ENCODE assay signal across 5 fruit fly cellular contexts in the genomic region with DNA sequence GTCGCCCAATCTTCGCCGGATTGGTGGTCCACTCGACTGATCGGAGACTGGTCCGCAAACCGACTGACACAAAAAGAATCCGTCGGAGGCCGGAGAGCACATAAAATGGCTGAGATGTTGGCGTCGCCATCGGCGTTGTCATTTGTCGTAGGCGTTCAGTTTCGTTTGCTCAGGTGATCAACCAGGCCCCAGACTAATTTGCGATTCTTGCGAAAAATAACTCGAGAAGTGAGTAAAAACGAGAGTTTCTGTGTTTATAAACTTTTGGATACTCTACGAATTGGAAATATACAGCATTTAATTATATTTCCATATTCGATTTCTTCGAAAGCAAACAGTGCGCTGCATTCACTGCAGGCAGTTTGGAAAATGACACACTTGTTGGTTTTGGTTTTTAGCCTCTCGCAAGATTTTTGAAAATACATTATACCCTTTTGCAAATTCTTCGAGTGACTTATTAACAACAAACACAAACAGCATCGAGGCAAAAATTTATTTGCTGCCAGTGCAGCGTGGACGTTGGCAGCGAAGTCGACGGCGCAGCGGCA.
TF ChIP-seq lines count a peak whose summit lies in the region.

A gene (minus strand): TSS at position 51 of the 548 bp plus-strand sequence.

- TF ChIP-seq CTCF in whole organism, embryonic (GFP tag; optimal IDR thresholded peaks at IDR 0.05; lab: Kevin White, UChicago) = no peak

TF ChIP-seq in whole organism, adult, 20 proteins besides CTCF, POLR2A, EP300 and RAD21 (continues in another document):
- peak; percentile 15 for TF ChIP-seq kay (GFP tag; lab: Kevin White, UChicago; ENCODE audit: borderline replicate concordance)
- no peak for TF ChIP-seq ovo (GFP tag; optimal IDR thresholded peaks at IDR 0.05; lab: Kevin White, UChicago)
- no peak for TF ChIP-seq CG12768 (GFP tag; optimal IDR thresholded peaks at IDR 0.05; lab: Kevin White, UChicago)
- TF ChIP-seq Crg-1 (GFP tag; optimal IDR thresholded peaks at IDR 0.05; lab: Kevin White, UChicago) = no peak
- TF ChIP-seq cic (GFP tag; optimal IDR thresholded peaks at IDR 0.05; lab: Kevin White, UChicago) = no peak
- TF ChIP-seq CG14711 (tag; optimal IDR thresholded peaks at IDR 0.05; lab: Kevin White, UChicago) = no peak
- TF ChIP-seq CG5204 (GFP tag; optimal IDR thresholded peaks at IDR 0.05; lab: Kevin White, UChicago) = no peak
- peak; percentile 4 for TF ChIP-seq tj (GFP tag; optimal IDR thresholded peaks at IDR 0.05; lab: Kevin White, UChicago)
- TF ChIP-seq CG7045 (GFP tag; optimal IDR thresholded peaks at IDR 0.05; lab: Kevin White, UChicago) = peak; percentile 11
- TF ChIP-seq CG11617 (GFP tag; optimal IDR thresholded peaks at IDR 0.05; lab: Kevin White, UChicago) = no peak
- TF ChIP-seq cnc (optimal IDR thresholded peaks at IDR 0.05; lab: Kevin White, UChicago) = no peak
- TF ChIP-seq bab1 (GFP tag; optimal IDR thresholded peaks at IDR 0.05; lab: Kevin White, UChicago) = no peak
- TF ChIP-seq Clk (GFP tag; optimal IDR thresholded peaks at IDR 0.05; lab: Kevin White, UChicago) = no peak
- TF ChIP-seq toe (GFP tag; optimal IDR thresholded peaks at IDR 0.05; lab: Kevin White, UChicago) = no peak
- TF ChIP-seq CG1620 (GFP tag; optimal IDR thresholded peaks at IDR 0.05; lab: Kevin White, UChicago) = no peak
- no peak for TF ChIP-seq Mnt (GFP tag; optimal IDR thresholded peaks at IDR 0.05; lab: Kevin White, UChicago)
- no peak for TF ChIP-seq Hr96 (GFP tag; optimal IDR thresholded peaks at IDR 0.05; lab: Kevin White, UChicago)
- TF ChIP-seq pad (GFP tag; optimal IDR thresholded peaks at IDR 0.05; lab: Kevin White, UChicago) = no peak

TF ChIP-seq in whole organism, embryonic, 481 proteins besides CTCF, POLR2A, EP300 and RAD21 (continues in another document):
- peak; percentile 48; the same call in 2 of the 3 replicates for TF ChIP-seq dysf (GFP tag; IDR thresholded peaks at IDR 0.05; lab: Robert Waterston, UW)
- no peak; the same call in 1 of the 2 replicates for TF ChIP-seq lmd (GFP tag; IDR thresholded peaks at IDR 0.05; lab: Robert Waterston, UW)
- TF ChIP-seq CG32532 (GFP tag; IDR thresholded peaks at IDR 0.05; lab: Robert Waterston, UW) = peak; percentile 32; the same call in 1 of the 2 replicates
- TF ChIP-seq Dbx (GFP tag; IDR thresholded peaks at IDR 0.05; lab: Robert Waterston, UW) = 0 out of 3 replicates have a peak, but pooled peaks have one; percentile 15
- TF ChIP-seq row (GFP tag; IDR thresholded peaks at IDR 0.05; lab: Robert Waterston, UW) = peak; percentile 41; the same call in 2 of the 3 replicates
- TF ChIP-seq trh (GFP tag; optimal IDR thresholded peaks at IDR 0.05; lab: Kevin White, UChicago) = no peak
- peak; percentile 55 for TF ChIP-seq Ptx1 (GFP tag; IDR thresholded peaks at IDR 0.05; lab: Robert Waterston, UW)
- TF ChIP-seq grau (tag; optimal IDR thresholded peaks at IDR 0.05; lab: Kevin White, UChicago) = peak; percentile 14
- no peak for TF ChIP-seq ac (GFP tag; optimal IDR thresholded peaks at IDR 0.05; lab: Kevin White, UChicago)
- no peak for TF ChIP-seq fu2 (GFP tag; optimal IDR thresholded peaks at IDR 0.05; lab: Kevin White, UChicago)
- TF ChIP-seq Adf1 (GFP tag; IDR thresholded peaks at IDR 0.05; lab: Robert Waterston, UW) = peak; percentile 6; the same call in 1 of the 2 replicates
- peak; percentile 3 for TF ChIP-seq sd (tag; optimal IDR thresholded peaks at IDR 0.05; lab: Kevin White, UChicago)
- TF ChIP-seq CG2120 (GFP tag; optimal IDR thresholded peaks at IDR 0.05; lab: Kevin White, UChicago) = peak; percentile 25
- TF ChIP-seq nerfin-2 (GFP tag; IDR thresholded peaks at IDR 0.05; lab: Robert Waterston, UW; ENCODE audit: partially characterized antibody) = no peak
- TF ChIP-seq CG30431 (GFP tag; optimal IDR thresholded peaks at IDR 0.05; lab: Kevin White, UChicago) = no peak
- no peak for TF ChIP-seq CG6654 (GFP tag; optimal IDR thresholded peaks at IDR 0.05; lab: Kevin White, UChicago)

TF ChIP-seq in whole organism, prepupa, 60 proteins besides CTCF, POLR2A, EP300 and RAD21 (continues in another document):
- TF ChIP-seq CG9139 (GFP tag; optimal IDR thresholded peaks at IDR 0.05; lab: Kevin White, UChicago) (no peak), fd85E (GFP tag; optimal IDR thresholded peaks at IDR 0.05; lab: Kevin White, UChicago) (no peak), CG3032 (tag; optimal IDR thresholded peaks at IDR 0.05; lab: Kevin White, UChicago) (no peak), eg (GFP tag; IDR thresholded peaks at IDR 0.05; lab: Robert Waterston, UW) (peak; percentile 82), dac (GFP tag; optimal IDR thresholded peaks at IDR 0.05; lab: Kevin White, UChicago) (no peak), CG16779 (tag; optimal IDR thresholded peaks at IDR 0.05; lab: Kevin White, UChicago) (no peak), CG8119 (GFP tag; IDR thresholded peaks at IDR 0.05; lab: Robert Waterston, UW) (peak; percentile 53), dsx (GFP tag; optimal IDR thresholded peaks at IDR 0.05; lab: Kevin White, UChicago; ENCODE audit: poor library complexity, severe bottlenecking) (no peak), OdsH (GFP tag; optimal IDR thresholded peaks at IDR 0.05; lab: Kevin White, UChicago) (peak; percentile 24), pdm3 (GFP tag; optimal IDR thresholded peaks at IDR 0.05; lab: Kevin White, UChicago) (peak; percentile 26), CG10631 (GFP tag; optimal IDR thresholded peaks at IDR 0.05; lab: Kevin White, UChicago) (no peak), CG15336 (GFP tag; IDR thresholded peaks at IDR 0.05; lab: Robert Waterston, UW) (peak; percentile 73), Ets21C (GFP tag; optimal IDR thresholded peaks at IDR 0.05; lab: Kevin White, UChicago) (no peak), Hr39 (GFP tag; optimal IDR thresholded peaks at IDR 0.05; lab: Kevin White, UChicago) (peak; percentile 28), CG6276 (GFP tag; optimal IDR thresholded peaks at IDR 0.05; lab: Kevin White, UChicago) (no peak), CG8632 (GFP tag; optimal IDR thresholded peaks at IDR 0.05; lab: Kevin White, UChicago) (no peak), acj6 (GFP tag; optimal IDR thresholded peaks at IDR 0.05; lab: Kevin White, UChicago) (no peak), CG11294 (GFP tag; IDR thresholded peaks at IDR 0.05; lab: Robert Waterston, UW) (peak; percentile 75; the same call in 1 of the 2 replicates)

TF ChIP-seq in whole organism, pupa, 21 proteins besides CTCF, POLR2A, EP300 and RAD21:
- peak; percentile 87 for TF ChIP-seq fd96Ca (GFP tag; IDR thresholded peaks at IDR 0.05; lab: Robert Waterston, UW)
- no peak for TF ChIP-seq Snoo (tag; optimal IDR thresholded peaks at IDR 0.05; lab: Kevin White, UChicago)
- peak; percentile 59; the same call in 1 of the 2 replicates for TF ChIP-seq CG10348 (GFP tag; IDR thresholded peaks at IDR 0.05; lab: Robert Waterston, UW)
- peak; percentile 78 for TF ChIP-seq CG4496 (GFP tag; IDR thresholded peaks at IDR 0.05; lab: Robert Waterston, UW)
- TF ChIP-seq CG32121 (GFP tag; IDR thresholded peaks at IDR 0.05; lab: Robert Waterston, UW) = peak; percentile 88
- TF ChIP-seq CG15710 (tag; optimal IDR thresholded peaks at IDR 0.05; lab: Kevin White, UChicago) = no peak
- TF ChIP-seq Ets98B (GFP tag; IDR thresholded peaks at IDR 0.05; lab: Robert Waterston, UW) = peak; percentile 79
- peak; percentile 32; the same call in 1 of the 2 replicates for TF ChIP-seq CG12605 (GFP tag; IDR thresholded peaks at IDR 0.05; lab: Robert Waterston, UW)

TF ChIP-seq in whole organism, wandering third instar larva, 38 proteins besides CTCF, POLR2A, EP300 and RAD21:
- TF ChIP-seq h (GFP tag; optimal IDR thresholded peaks at IDR 0.05; lab: Kevin White, UChicago) (peak; percentile 15), HLH106 (tag; optimal IDR thresholded peaks at IDR 0.05; lab: Kevin White, UChicago) (peak; percentile 38), GATAd (GFP tag; optimal IDR thresholded peaks at IDR 0.05; lab: Kevin White, UChicago) (no peak), woc (GFP tag; optimal IDR thresholded peaks at IDR 0.05; lab: Kevin White, UChicago) (no peak), ey (GFP tag; optimal IDR thresholded peaks at IDR 0.05; lab: Kevin White, UChicago) (peak; percentile 7), foxo (GFP tag; optimal IDR thresholded peaks at IDR 0.05; lab: Kevin White, UChicago) (peak in 1 of 2 experiments; percentile 13)
